Worm (Caenorhabditis elegans) whole organism, young adult: ENCODE data around the gene C13F10.5.
A peak's percentile ranks its signal among the peaks of the same experiment; 100 is the strongest.

Experiments used
- madf-6 ChIP-seq: fragments of 200-800 bp; sonication (Bioruptor generic); IDR thresholded peaks from 2 replicates; pipeline ENCODE4 v1.3.6; 2022; ENCODE audit warnings: missing genetic modification reagents, missing genetic modification characterization, missing compliant biosample characterization
- sptf-2 ChIP-seq: fragments of 200-800 bp; sonication (Bioruptor generic); optimal IDR thresholded peaks from 2 replicates; lab custom pipeline; 2018; ENCODE audit warnings: mild to moderate bottlenecking, missing genetic modification characterization, missing compliant biosample characterization

DNA sequence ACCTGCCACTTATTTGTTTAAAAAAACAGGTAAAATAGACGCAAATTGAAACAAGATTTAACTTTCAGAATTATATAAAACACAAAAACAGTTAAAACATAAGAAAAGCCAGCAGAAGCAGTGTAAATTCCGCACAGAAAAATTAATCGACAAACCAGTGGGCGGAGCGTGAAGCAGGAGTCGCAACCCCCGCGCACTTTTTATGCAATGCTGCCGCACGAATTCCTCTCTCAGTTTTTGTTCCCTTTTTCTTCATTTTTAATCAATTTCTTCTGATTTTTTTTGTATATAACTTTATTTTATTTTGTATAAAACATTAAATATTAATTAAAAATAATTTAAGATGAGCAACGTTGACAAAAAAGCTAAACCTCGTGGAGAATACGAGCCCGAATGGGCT lies 12.0 kb upstream of the C13F10.5 start, which contains the start of the genes gei-6 and krr-1:
- TF ChIP-seq sptf-2 (GFP tag; lab: Kevin White, UChicago) (no peak), madf-6 (GFP tag; lab: Robert Waterston, UW) (peak; percentile 55; the same call in 1 of the 2 replicates)
